Fruit fly (Drosophila melanogaster): ENCODE data around the gene CG3552.
A peak's percentile ranks its signal among the peaks of the same experiment; 100 is the strongest.

The CG3552 gene

dm6 chr3L:9503552-9504317, 47.6 kb downstream of the CG3552 start (continued):
- TF ChIP-seq Pdp1 (GFP tag; optimal IDR thresholded peaks at IDR 0.05) (peak in 1 of 2 experiments; percentile 32), CG7839 (tag; optimal IDR thresholded peaks at IDR 0.05) (peak; percentile 12), CG6854 (GFP tag; optimal IDR thresholded peaks at IDR 0.05) (peak; percentile 31), CG15514 (GFP tag; optimal IDR thresholded peaks at IDR 0.05) (no peak), HLH3B (GFP tag; IDR thresholded peaks at IDR 0.05) (0 out of 2 replicates have a peak, but pooled peaks have one; percentile 18), seq (GFP tag; IDR thresholded peaks at IDR 0.05) (no peak), CG8089 (GFP tag; optimal IDR thresholded peaks at IDR 0.05) (no peak), Elba2 (GFP tag; optimal IDR thresholded peaks at IDR 0.05) (no peak), CG11456 (GFP tag; IDR thresholded peaks at IDR 0.05) (no peak), sima (GFP tag; optimal IDR thresholded peaks at IDR 0.05) (no peak), CG9609 (GFP tag; optimal IDR thresholded peaks at IDR 0.05) (no peak), Lim3 (GFP tag; IDR thresholded peaks at IDR 0.05) (no peak), CG17328 (GFP tag; IDR thresholded peaks at IDR 0.05) (no peak), chn (GFP tag; optimal IDR thresholded peaks at IDR 0.05) (no peak), Sox102F (GFP tag; optimal IDR thresholded peaks at IDR 0.05) (peak; percentile 17), CG1024 (GFP tag; IDR thresholded peaks at IDR 0.05) (no peak), dm (GFP tag; optimal IDR thresholded peaks at IDR 0.05) (no peak), caup (GFP tag; optimal IDR thresholded peaks at IDR 0.05; ENCODE audit: severe bottlenecking) (peak; percentile 25), Mad (GFP tag; optimal IDR thresholded peaks at IDR 0.05) (no peak), CG11695 (GFP tag; IDR thresholded peaks at IDR 0.05) (no peak), cg (GFP tag; optimal IDR thresholded peaks at IDR 0.05) (no peak), da (GFP tag; optimal IDR thresholded peaks at IDR 0.05) (no peak), CG14050 (GFP tag; IDR thresholded peaks at IDR 0.05) (no peak), scrt (GFP tag; optimal IDR thresholded peaks at IDR 0.05) (peak; percentile 58), onecut (GFP tag; IDR thresholded peaks at IDR 0.05) (peak; percentile 52; the same call in 1 of the 2 replicates), CG10274 (GFP tag; optimal IDR thresholded peaks at IDR 0.05) (no peak), CG32772 (GFP tag; IDR thresholded peaks at IDR 0.05) (no peak), otp (GFP tag; IDR thresholded peaks at IDR 0.05) (no peak), CG2712 (tag; optimal IDR thresholded peaks at IDR 0.05) (peak; percentile 14), prd (optimal IDR thresholded peaks at IDR 0.05) (no peak), prd (GFP tag; IDR thresholded peaks at IDR 0.05) (peak; percentile 49; the same call in 1 of the 3 replicates), MBD-R2 (GFP tag; IDR thresholded peaks at IDR 0.05) (no peak), Fer2 (tag; optimal IDR thresholded peaks at IDR 0.05) (no peak), lola (GFP tag; optimal IDR thresholded peaks at IDR 0.05) (no peak), usp (GFP tag; optimal IDR thresholded peaks at IDR 0.05) (no peak), croc (GFP tag; conservative IDR thresholded peaks at IDR 0.05) (no peak), CG4424 (GFP tag; optimal IDR thresholded peaks at IDR 0.05) (peak; percentile 16), corto (GFP tag; optimal IDR thresholded peaks at IDR 0.05) (no peak), cato (GFP tag; optimal IDR thresholded peaks at IDR 0.05; ENCODE audit: borderline replicate concordance) (no peak), Lhr (GFP tag; optimal IDR thresholded peaks at IDR 0.05) (no peak), CG3281 (GFP tag; optimal IDR thresholded peaks at IDR 0.05) (peak; percentile 19), unc-4 (GFP tag; IDR thresholded peaks at IDR 0.05; ENCODE audit: partially characterized antibody) (no peak), zen (tag; optimal IDR thresholded peaks at IDR 0.05) (peak; percentile 29), Xrp1 (GFP tag; IDR thresholded peaks at IDR 0.05) (peak; percentile 24; the same call in 1 of the 2 replicates), CG18764 (GFP tag; optimal IDR thresholded peaks at IDR 0.05) (no peak), lilli (GFP tag; optimal IDR thresholded peaks at IDR 0.05) (no peak), CG34422 (GFP tag; IDR thresholded peaks at IDR 0.05) (peak; percentile 41; the same call in 1 of the 3 replicates), CG4730 (GFP tag; IDR thresholded peaks at IDR 0.05) (no peak), bcd (GFP tag; optimal IDR thresholded peaks at IDR 0.05) (peak; percentile 8), CG2889 (GFP tag; IDR thresholded peaks at IDR 0.05) (no peak)

Measured in whole organism, embryonic.